Fruit fly (Drosophila melanogaster): ENCODE data around the gene CG14864.
A peak's percentile ranks its signal among the peaks of the same experiment; 100 is the strongest.

Gene CG14864

DNA sequence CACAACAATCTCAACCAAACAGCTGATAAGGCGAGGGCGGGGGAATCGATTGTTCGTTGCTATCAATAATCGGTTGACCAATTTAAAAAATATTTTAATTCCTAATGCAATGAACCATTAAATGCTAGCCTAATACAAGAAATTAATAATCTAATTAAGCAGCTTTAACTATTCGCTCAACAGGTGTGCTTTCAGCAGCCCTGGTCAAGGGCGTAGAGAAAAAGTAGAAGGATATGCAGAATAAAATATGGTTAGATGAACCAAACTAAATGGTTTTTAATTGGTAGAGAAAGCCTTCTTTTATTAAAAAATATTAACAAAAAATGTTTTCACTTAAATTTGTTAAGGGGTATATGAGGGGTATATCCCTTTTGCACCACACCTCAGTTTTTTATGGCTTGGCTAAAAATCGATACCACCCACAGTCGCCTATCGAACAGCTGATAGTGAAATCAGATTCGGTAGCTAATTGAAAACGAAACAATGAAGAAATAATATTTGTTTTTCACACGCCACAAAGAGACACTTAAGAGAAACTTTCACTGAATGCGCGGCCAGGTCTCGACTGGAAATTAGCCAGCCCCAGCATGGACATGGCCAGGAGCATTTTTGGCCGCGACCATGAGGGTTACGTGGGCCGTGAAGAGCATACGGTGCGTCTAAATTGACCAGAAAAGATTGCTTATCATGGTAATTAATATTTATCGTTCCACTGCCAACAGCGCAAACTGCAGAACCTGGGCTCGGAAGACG lies 49.3 kb downstream of the CG14864 start, which contains the start of the genes SIDL and CG12241 (continued):
- TF ChIP-seq CG11398 (GFP tag; optimal IDR thresholded peaks at IDR 0.05) (no peak), CG2199 (GFP tag; IDR thresholded peaks at IDR 0.05) (peak; percentile 81), CG18764 (GFP tag; optimal IDR thresholded peaks at IDR 0.05) (peak; percentile 64), Dref (GFP tag; IDR thresholded peaks at IDR 0.05) (peak; percentile 68), gcm (GFP tag; optimal IDR thresholded peaks at IDR 0.05) (peak; percentile 46), CG9932 (GFP tag; IDR thresholded peaks at IDR 0.05) (peak; percentile 75), Stat92E (GFP tag; optimal IDR thresholded peaks at IDR 0.05) (no peak), slou (GFP tag; optimal IDR thresholded peaks at IDR 0.05) (peak; percentile 69), h (optimal IDR thresholded peaks at IDR 0.05) (no peak), sd (tag; optimal IDR thresholded peaks at IDR 0.05) (no peak), Max (GFP tag; optimal IDR thresholded peaks at IDR 0.05) (peak; percentile 84), CG9817 (tag; optimal IDR thresholded peaks at IDR 0.05) (peak; percentile 71), CG30403 (GFP tag; optimal IDR thresholded peaks at IDR 0.05) (peak; percentile 85), B-H1 (GFP tag; IDR thresholded peaks at IDR 0.05) (peak; percentile 93), CG8290 (GFP tag; optimal IDR thresholded peaks at IDR 0.05) (no peak), CG8290 (tag; optimal IDR thresholded peaks at IDR 0.05) (no peak), CG6689 (GFP tag; IDR thresholded peaks at IDR 0.05) (peak; percentile 96), gfzf (GFP tag; optimal IDR thresholded peaks at IDR 0.05) (peak; percentile 15), Hey (tag; optimal IDR thresholded peaks at IDR 0.05) (no peak), Six4 (GFP tag; optimal IDR thresholded peaks at IDR 0.05) (peak; percentile 65), CG3838 (GFP tag; optimal IDR thresholded peaks at IDR 0.05) (peak; percentile 68), CkIIα-i1 (GFP tag; IDR thresholded peaks at IDR 0.05) (no peak), Eip74EF (GFP tag; optimal IDR thresholded peaks at IDR 0.05) (no peak), br (optimal IDR thresholded peaks at IDR 0.05) (no peak), so (GFP tag; IDR thresholded peaks at IDR 0.05) (no peak), unc-4 (GFP tag; IDR thresholded peaks at IDR 0.05; ENCODE audit: partially characterized antibody) (0 out of 2 replicates have a peak, but pooled peaks have one; percentile 44), CG10462 (GFP tag; optimal IDR thresholded peaks at IDR 0.05) (peak; percentile 17), yki (optimal IDR thresholded peaks at IDR 0.05) (no peak), Lpt (GFP tag; optimal IDR thresholded peaks at IDR 0.05) (no peak), psq (GFP tag; optimal IDR thresholded peaks at IDR 0.05) (peak; percentile 13), NC2β (GFP tag; optimal IDR thresholded peaks at IDR 0.05) (peak; percentile 57), Tbp (GFP tag; optimal IDR thresholded peaks at IDR 0.05) (no peak), CG14860 (GFP tag; IDR thresholded peaks at IDR 0.05; ENCODE audit: partially characterized antibody) (0 out of 3 replicates have a peak, but pooled peaks have one; percentile 22), pita (GFP tag; optimal IDR thresholded peaks at IDR 0.05) (no peak), CG34224 (GFP tag; IDR thresholded peaks at IDR 0.05; ENCODE audit: partially characterized antibody) (peak; percentile 21; the same call in 1 of the 3 replicates), CG1233 (GFP tag; optimal IDR thresholded peaks at IDR 0.05) (peak; percentile 79), CG6272 (GFP tag; IDR thresholded peaks at IDR 0.05) (peak; percentile 93), CG32532 (GFP tag; IDR thresholded peaks at IDR 0.05) (peak; percentile 97), H2.0 (GFP tag; IDR thresholded peaks at IDR 0.05) (0 out of 2 replicates have a peak, but pooled peaks have one; percentile 13), bcd (GFP tag; optimal IDR thresholded peaks at IDR 0.05) (peak; percentile 87), Nf-YA (GFP tag; IDR thresholded peaks at IDR 0.05) (peak; percentile 84), stwl (tag; optimal IDR thresholded peaks at IDR 0.05) (peak; percentile 16), Optix (GFP tag; IDR thresholded peaks at IDR 0.05) (peak; percentile 23; the same call in 1 of the 3 replicates), CG4730 (GFP tag; IDR thresholded peaks at IDR 0.05) (peak; percentile 92), pb (GFP tag; optimal IDR thresholded peaks at IDR 0.05) (peak; percentile 73), TFAM (GFP tag; optimal IDR thresholded peaks at IDR 0.05) (no peak), CG31365 (tag; optimal IDR thresholded peaks at IDR 0.05) (peak; percentile 27), sc (optimal IDR thresholded peaks at IDR 0.05) (no peak), sc (GFP tag; optimal IDR thresholded peaks at IDR 0.05) (no peak), NfI (GFP tag; optimal IDR thresholded peaks at IDR 0.05) (peak; percentile 38), CG12391 (tag; optimal IDR thresholded peaks at IDR 0.05) (peak; percentile 72)

Measured in whole organism, embryonic.